Fruit fly (Drosophila melanogaster) whole organism, pupa: Measurements from ENCODE around the gene Gart.
A peak's percentile ranks its signal among the peaks of the same experiment; 100 is the strongest.

Experiments
- CG10348 ChIP-seq: fragments of 200-800 bp; sonication (Bioruptor generic); IDR thresholded peaks from 2 replicates; pipeline ENCODE4 v1.3.6; 2022; ENCODE audit warnings: missing biosample characterization, missing genetic modification characterization
- CG12605 ChIP-seq: fragments of 200-800 bp; sonication (Bioruptor generic); IDR thresholded peaks from 2 replicates; pipeline ENCODE4 v1.3.6; 2022; ENCODE audit warnings: missing biosample characterization, missing genetic modification characterization
- CG13204 ChIP-seq: fragments of 200-800 bp; sonication (Bioruptor generic); optimal IDR thresholded peaks from 2 replicates; lab custom pipeline; 2018; ENCODE audit warnings: missing biosample characterization, mild to moderate bottlenecking, missing genetic modification characterization, moderate library complexity
- CG14655 ChIP-seq: fragments of 200-800 bp; sonication (Bioruptor generic); optimal IDR thresholded peaks from 3 replicates; lab custom pipeline; 2017; ENCODE audit warnings: mild to moderate bottlenecking, missing biosample characterization, missing genetic modification reagents, missing genetic modification characterization
- CG15710 ChIP-seq: fragments of 200-800 bp; sonication (Bioruptor generic); optimal IDR thresholded peaks from 2 replicates; lab custom pipeline; 2018; ENCODE audit warnings: missing biosample characterization, mild to moderate bottlenecking, missing genetic modification characterization, moderate library complexity
- CG17806 ChIP-seq: fragments of 200-800 bp; sonication (Bioruptor generic); optimal IDR thresholded peaks from 2 replicates; lab custom pipeline; 2018; ENCODE audit warnings: missing biosample characterization, mild to moderate bottlenecking, missing genetic modification characterization, moderate library complexity
- CG32121 ChIP-seq: fragments of 200-800 bp; sonication (Bioruptor generic); IDR thresholded peaks from 2 replicates; pipeline ENCODE4 v1.3.6; 2022; ENCODE audit warnings: missing biosample characterization, missing genetic modification characterization
- CG34367 ChIP-seq: fragments of 200-800 bp; sonication (Bioruptor generic); optimal IDR thresholded peaks from 2 replicates; lab custom pipeline; 2018; ENCODE audit warnings: missing biosample characterization, mild to moderate bottlenecking, missing genetic modification characterization
- CG4496 ChIP-seq: fragments of 200-800 bp; sonication (Bioruptor generic); IDR thresholded peaks from 3 replicates; pipeline ENCODE4 v1.3.6; 2022; ENCODE audit warnings: missing biosample characterization, missing genetic modification characterization
- CG8159 ChIP-seq: fragments of 200-800 bp; sonication (Bioruptor generic); optimal IDR thresholded peaks from 3 replicates; lab custom pipeline; 2018; ENCODE audit warnings: missing biosample characterization, mild to moderate bottlenecking, missing genetic modification characterization, moderate library complexity
- CG8301 ChIP-seq: fragments of 200-800 bp; sonication (Bioruptor generic); optimal IDR thresholded peaks from 2 replicates; lab custom pipeline; 2018; ENCODE audit warnings: missing biosample characterization, mild to moderate bottlenecking, missing genetic modification characterization
- CG9948 ChIP-seq: fragments of 200-800 bp; sonication (Bioruptor generic); optimal IDR thresholded peaks from 2 replicates; lab custom pipeline; 2018; ENCODE audit warnings: missing biosample characterization, mild to moderate bottlenecking, missing genetic modification characterization, moderate library complexity
- D1 ChIP-seq: fragments of 200-800 bp; sonication (Bioruptor generic); optimal IDR thresholded peaks from 2 replicates; lab custom pipeline; 2018; ENCODE audit warnings: missing biosample characterization, mild to moderate bottlenecking, missing genetic modification characterization, moderate library complexity
- EcR ChIP-seq: fragments of 200-800 bp; sonication (Bioruptor generic); optimal IDR thresholded peaks from 3 replicates; lab custom pipeline; 2019; ENCODE audit warnings: missing biosample characterization, missing genetic modification characterization, mild to moderate bottlenecking, moderate library complexity, missing genetic modification reagents
- Ets98B ChIP-seq: fragments of 200-800 bp; sonication (Bioruptor generic); IDR thresholded peaks from 2 replicates; pipeline ENCODE4 v1.3.6; 2022; ENCODE audit warnings: missing biosample characterization, missing genetic modification characterization
- Pif1A ChIP-seq: fragments of 200-800 bp; sonication (Bioruptor generic); optimal IDR thresholded peaks from 3 replicates; lab custom pipeline; 2016; ENCODE audit warnings: missing biosample characterization, missing genetic modification characterization
- Pif1B ChIP-seq: fragments of 200-800 bp; sonication (Bioruptor generic); optimal IDR thresholded peaks from 3 replicates; lab custom pipeline; 2016; ENCODE audit warnings: missing biosample characterization, missing genetic modification characterization
- Snoo ChIP-seq: fragments of 200-800 bp; sonication (Bioruptor generic); optimal IDR thresholded peaks from 3 replicates; lab custom pipeline; 2017; ENCODE audit warnings: missing biosample characterization, mild to moderate bottlenecking, missing genetic modification characterization, inconsistent platforms
- fd96Ca ChIP-seq: fragments of 200-800 bp; sonication (Bioruptor generic); IDR thresholded peaks from 3 replicates; pipeline ENCODE4 v1.3.6; 2022; ENCODE audit warnings: missing biosample characterization, missing genetic modification characterization
- gl ChIP-seq: fragments of 200-800 bp; sonication (Bioruptor generic); optimal IDR thresholded peaks from 2 replicates; lab custom pipeline; 2018; ENCODE audit warnings: missing biosample characterization, mild to moderate bottlenecking, missing genetic modification characterization
- rn ChIP-seq: fragments of 200-800 bp; sonication (Bioruptor generic); IDR thresholded peaks from 2 replicates; pipeline ENCODE4 v1.3.6; 2022; ENCODE audit warnings: missing biosample characterization, missing genetic modification characterization

Gene Gart

dm6 chr2L:7023614-7024259, at the start of gene Gart:
Gene Gart, minus strand, starts transcription at chr2L:7023898.
- TF ChIP-seq CG34367 (tag; lab: Kevin White, UChicago) (peak; percentile 52), Pif1B (GFP tag; lab: Kevin White, UChicago) (peak; percentile 72), D1 (no peak), CG15710 (peak; percentile 44), Snoo (tag; lab: Kevin White, UChicago) (peak; percentile 81), CG17806 (peak; percentile 3), CG8159 (tag; lab: Kevin White, UChicago) (no peak), CG14655 (no peak), rn (GFP tag; lab: Robert Waterston, UW) (no peak), CG9948 (tag; lab: Kevin White, UChicago) (peak; percentile 30), CG13204 (GFP tag; lab: Kevin White, UChicago) (no peak), CG4496 (peak; percentile 61; the same call in 1 of the 3 replicates), CG10348 (no peak), CG12605 (GFP tag; lab: Robert Waterston, UW) (peak; percentile 56), gl (tag; lab: Kevin White, UChicago) (no peak), Pif1A (peak; percentile 73), CG8301 (tag; lab: Kevin White, UChicago) (no peak), CG32121 (GFP tag; lab: Robert Waterston, UW) (peak; percentile 19; the same call in 1 of the 2 replicates), EcR (peak; percentile 60), fd96Ca (GFP tag; lab: Robert Waterston, UW) (no peak), Ets98B (GFP tag; lab: Robert Waterston, UW) (peak; percentile 40)

dm6 chr2L:7073011-7073410, 49.3 kb upstream of the Gart start:
- TF ChIP-seq CG32121 (GFP tag; lab: Robert Waterston, UW) = peak; percentile 69
- peak; percentile 46 for TF ChIP-seq CG17806
- peak; percentile 71; the same call in 2 of the 3 replicates for TF ChIP-seq CG4496
- TF ChIP-seq Pif1A = peak; percentile 58
- peak; percentile 68 for TF ChIP-seq CG8301 (tag; lab: Kevin White, UChicago)
- TF ChIP-seq CG8159 (tag; lab: Kevin White, UChicago) = peak; percentile 52
- TF ChIP-seq D1 = no peak
- TF ChIP-seq fd96Ca (GFP tag; lab: Robert Waterston, UW) = no peak
- no peak for TF ChIP-seq EcR
- TF ChIP-seq gl (tag; lab: Kevin White, UChicago) = no peak
- peak; percentile 39 for TF ChIP-seq CG9948 (tag; lab: Kevin White, UChicago)
- TF ChIP-seq CG14655 = peak; percentile 54
- TF ChIP-seq Ets98B (GFP tag; lab: Robert Waterston, UW) = peak; percentile 76
- peak; percentile 17 for TF ChIP-seq CG15710

dm6 chr2L:7071862-7072261, 48.2 kb upstream of the Gart start:
- TF ChIP-seq CG15710 (peak; percentile 63), rn (GFP tag; lab: Robert Waterston, UW) (no peak), CG10348 (no peak), Ets98B (GFP tag; lab: Robert Waterston, UW) (peak; percentile 33; the same call in 1 of the 2 replicates), CG8301 (tag; lab: Kevin White, UChicago) (peak; percentile 56), CG8159 (tag; lab: Kevin White, UChicago) (peak; percentile 73), CG32121 (GFP tag; lab: Robert Waterston, UW) (0 out of 2 replicates have a peak, but pooled peaks have one; percentile 20), CG4496 (peak; percentile 66; the same call in 1 of the 3 replicates), CG12605 (GFP tag; lab: Robert Waterston, UW) (peak; percentile 68), CG14655 (peak; percentile 72), CG13204 (GFP tag; lab: Kevin White, UChicago) (no peak), fd96Ca (GFP tag; lab: Robert Waterston, UW) (peak; percentile 76), Pif1A (peak; percentile 82), CG17806 (peak; percentile 68), CG9948 (tag; lab: Kevin White, UChicago) (peak; percentile 61), D1 (peak; percentile 25), CG34367 (tag; lab: Kevin White, UChicago) (peak; percentile 54), Pif1B (GFP tag; lab: Kevin White, UChicago) (peak; percentile 56), gl (tag; lab: Kevin White, UChicago) (no peak)
- TF ChIP-seq, all 21 proteins: peak for 15

- TF ChIP-seq EcR (peak; percentile 37), D1 (no peak)
These were observed 47.5 kb upstream of the Gart start for dm6 chr2L:7071219-7071618.

- TF ChIP-seq Pif1A (no peak), Ets98B (GFP tag; lab: Robert Waterston, UW) (no peak), fd96Ca (GFP tag; lab: Robert Waterston, UW) (no peak), CG8159 (tag; lab: Kevin White, UChicago) (no peak), CG32121 (GFP tag; lab: Robert Waterston, UW) (no peak), gl (tag; lab: Kevin White, UChicago) (no peak), EcR (no peak), CG12605 (GFP tag; lab: Robert Waterston, UW) (no peak), Pif1B (GFP tag; lab: Kevin White, UChicago) (no peak), CG14655 (no peak), CG9948 (tag; lab: Kevin White, UChicago) (no peak), Snoo (tag; lab: Kevin White, UChicago) (no peak), CG15710 (no peak), CG4496 (no peak), CG17806 (no peak), CG34367 (tag; lab: Kevin White, UChicago) (no peak), rn (GFP tag; lab: Robert Waterston, UW) (no peak), CG10348 (no peak)
These were observed 44.0 kb upstream of the Gart start, which contains the start of gene Ugt307A1 for dm6 chr2L:7067683-7068082. Gene Ugt307A1, plus strand, starts transcription at chr2L:7067983.
